Worm (Caenorhabditis elegans) whole organism, late embryonic: ENCODE measurements around the gene ile-2.

Experiments
- C08G9.2 ChIP-seq: sonication (generic microtip); optimal IDR thresholded peaks from 2 replicates; lab custom pipeline; 2016; ENCODE audit warnings: mild to moderate bottlenecking, missing genetic modification characterization, moderate library complexity, missing compliant biosample characterization
- T23F11.4 ChIP-seq: fragments of 200-800 bp; sonication (Bioruptor generic); optimal IDR thresholded peaks from 2 replicates; lab custom pipeline; 2018; ENCODE audit warnings: mild to moderate bottlenecking, missing genetic modification characterization, missing compliant biosample characterization
- ama-1 ChIP-seq: fragments of 150-350 bp; optimal IDR thresholded peaks from 2 replicates; lab custom pipeline; 2014
- ceh-14 ChIP-seq: sonication (generic microtip); optimal IDR thresholded peaks from 2 replicates; lab custom pipeline; 2016; ENCODE audit warnings: missing genotype, missing genetic modification characterization, missing compliant biosample characterization
- ceh-19 ChIP-seq: fragments of 200-800 bp; sonication (Bioruptor generic); optimal IDR thresholded peaks from 2 replicates; lab custom pipeline; 2018; ENCODE audit warnings: mild to moderate bottlenecking, missing genetic modification characterization, missing compliant biosample characterization
- ceh-2 ChIP-seq: sonication (generic microtip); optimal IDR thresholded peaks from 2 replicates; lab custom pipeline; 2016; ENCODE audit warnings: missing genotype, missing genetic modification characterization, missing compliant biosample characterization
- ceh-22 ChIP-seq: sonication (generic microtip); optimal IDR thresholded peaks from 2 replicates; lab custom pipeline; 2017; ENCODE audit warnings: missing biosample characterization, missing genetic modification characterization
- ceh-24 ChIP-seq: sonication (generic microtip); optimal IDR thresholded peaks from 2 replicates; lab custom pipeline; 2016; ENCODE audit warnings: mild to moderate bottlenecking, missing genetic modification characterization, missing compliant biosample characterization
- ceh-31 ChIP-seq: sonication (generic microtip); optimal IDR thresholded peaks from 2 replicates; lab custom pipeline; 2016; ENCODE audit warnings: missing genetic modification characterization, missing compliant biosample characterization
- ceh-45 ChIP-seq: fragments of 200-800 bp; sonication (Bioruptor generic); IDR thresholded peaks from 2 replicates; pipeline ENCODE4 v1.3.6; 2022; ENCODE audit warnings: missing genetic modification reagents, missing genetic modification characterization, missing compliant biosample characterization
- ceh-6 ChIP-seq: fragments of 200-800 bp; sonication (Bioruptor generic); optimal IDR thresholded peaks from 2 replicates; lab custom pipeline; 2018; ENCODE audit warnings: mild to moderate bottlenecking, missing genetic modification characterization, missing compliant biosample characterization
- ceh-9 ChIP-seq: sonication (generic microtip); optimal IDR thresholded peaks from 2 replicates; lab custom pipeline; 2016; ENCODE audit warnings: mild to moderate bottlenecking, missing genetic modification characterization, inconsistent platforms, missing compliant biosample characterization
- dve-1 ChIP-seq: sonication (generic microtip); optimal IDR thresholded peaks from 2 replicates; lab custom pipeline; 2017; ENCODE audit warnings: antibody characterized with exemption, mild to moderate bottlenecking, missing genetic modification characterization, missing compliant biosample characterization
- ets-4 ChIP-seq: sonication (generic microtip); optimal IDR thresholded peaks from 2 replicates; lab custom pipeline; 2016; ENCODE audit warnings: missing genetic modification characterization, missing compliant biosample characterization
- fax-1 ChIP-seq: sonication (generic microtip); optimal IDR thresholded peaks from 2 replicates; lab custom pipeline; 2016; ENCODE audit warnings: missing genotype, missing genetic modification characterization, missing compliant biosample characterization
- fkh-10 ChIP-seq: fragments of 150-350 bp; optimal IDR thresholded peaks from 2 replicates; lab custom pipeline; 2014; ENCODE audit warnings: missing biosample characterization, missing genetic modification reagents, missing genetic modification characterization
- gmeb-2 ChIP-seq: sonication (generic microtip); optimal IDR thresholded peaks from 2 replicates; lab custom pipeline; 2016; ENCODE audit warnings: missing genetic modification characterization, inconsistent platforms, missing compliant biosample characterization
- hlh-13 ChIP-seq: fragments of 200-800 bp; sonication (Bioruptor generic); optimal IDR thresholded peaks from 2 replicates; lab custom pipeline; 2018; ENCODE audit warnings: mild to moderate bottlenecking, missing genetic modification characterization, missing compliant biosample characterization
- hlh-15 ChIP-seq: sonication (generic microtip); optimal IDR thresholded peaks from 2 replicates; lab custom pipeline; 2016; ENCODE audit warnings: missing genetic modification characterization, missing compliant biosample characterization
- hlh-6 ChIP-seq: sonication (generic microtip); optimal IDR thresholded peaks from 2 replicates; lab custom pipeline; 2016; ENCODE audit warnings: missing genotype, missing genetic modification characterization, missing compliant biosample characterization
- hlh-8 ChIP-seq: sonication (generic microtip); optimal IDR thresholded peaks from 2 replicates; lab custom pipeline; 2016; ENCODE audit warnings: missing genotype, missing genetic modification characterization, missing compliant biosample characterization
- lin-11 ChIP-seq: fragments of 200-800 bp; sonication (Bioruptor generic); optimal IDR thresholded peaks from 2 replicates; lab custom pipeline; 2018; ENCODE audit warnings: mild to moderate bottlenecking, missing genetic modification characterization, missing compliant biosample characterization
- madf-2 ChIP-seq: sonication (generic microtip); optimal IDR thresholded peaks from 2 replicates; lab custom pipeline; 2017; ENCODE audit warnings: missing genetic modification characterization, missing compliant biosample characterization
- mec-3 ChIP-seq: sonication (generic microtip); optimal IDR thresholded peaks from 2 replicates; lab custom pipeline; 2016; ENCODE audit warnings: borderline replicate concordance, missing genetic modification characterization, missing compliant biosample characterization
- nhr-232 ChIP-seq: sonication (generic microtip); optimal IDR thresholded peaks from 2 replicates; lab custom pipeline; 2016; ENCODE audit warnings: missing genetic modification characterization, missing compliant biosample characterization
- npax-4 ChIP-seq: sonication (generic microtip); optimal IDR thresholded peaks from 2 replicates; lab custom pipeline; 2016; ENCODE audit warnings: missing genetic modification characterization, missing compliant biosample characterization
- odd-2 ChIP-seq: sonication (generic microtip); optimal IDR thresholded peaks from 2 replicates; lab custom pipeline; 2017; ENCODE audit warnings: antibody characterized with exemption, mild to moderate bottlenecking, missing genetic modification characterization, missing compliant biosample characterization
- pag-3 ChIP-seq: sonication (generic microtip); optimal IDR thresholded peaks from 2 replicates; lab custom pipeline; 2016; ENCODE audit warnings: missing compliant biosample characterization, missing genetic modification characterization, borderline replicate concordance
- pax-1 ChIP-seq: fragments of 150-350 bp; optimal IDR thresholded peaks from 2 replicates; lab custom pipeline; 2014; ENCODE audit warnings: missing biosample characterization, missing genetic modification characterization
- pha-4 ChIP-seq: fragments of 150-350 bp; optimal IDR thresholded peaks from 2 replicates; lab custom pipeline; 2018; ENCODE audit warnings: missing biosample characterization, missing genetic modification reagents, missing genetic modification characterization
- pqm-1 ChIP-seq: sonication (generic microtip); optimal IDR thresholded peaks from 2 replicates; lab custom pipeline; 2016; ENCODE audit warnings: missing genetic modification characterization, missing compliant biosample characterization
- ref-2 ChIP-seq: sonication (generic microtip); optimal IDR thresholded peaks from 2 replicates; lab custom pipeline; 2016; ENCODE audit warnings: missing genetic modification characterization, missing compliant biosample characterization
- sdc-2 ChIP-seq: sonication (generic microtip); optimal IDR thresholded peaks from 2 replicates; lab custom pipeline; 2016; ENCODE audit warnings: missing genotype, missing genetic modification characterization, missing compliant biosample characterization
- sox-2 ChIP-seq: fragments of 200-800 bp; sonication (Bioruptor generic); IDR thresholded peaks from 2 replicates; pipeline ENCODE4 v1.3.6; 2022; ENCODE audit warnings: missing genetic modification reagents, missing genetic modification characterization, missing compliant biosample characterization
- sox-4 ChIP-seq: sonication (generic microtip); optimal IDR thresholded peaks from 2 replicates; lab custom pipeline; 2017; ENCODE audit warnings: mild to moderate bottlenecking, missing genetic modification characterization, inconsistent platforms, missing compliant biosample characterization
- syd-9 ChIP-seq: sonication (generic microtip); optimal IDR thresholded peaks from 2 replicates; lab custom pipeline; 2016; ENCODE audit warnings: mild to moderate bottlenecking, missing genetic modification characterization, moderate library complexity, missing compliant biosample characterization
- tbx-2 ChIP-seq: sonication (generic microtip); optimal IDR thresholded peaks from 2 replicates; lab custom pipeline; 2016; ENCODE audit warnings: missing genetic modification characterization, missing compliant biosample characterization
- tbx-7 ChIP-seq: sonication (generic microtip); optimal IDR thresholded peaks from 2 replicates; lab custom pipeline; 2016; ENCODE audit warnings: missing genotype, missing genetic modification characterization, missing compliant biosample characterization
- unc-86 ChIP-seq: sonication (generic microtip); optimal IDR thresholded peaks from 2 replicates; lab custom pipeline; 2016; ENCODE audit warnings: missing genetic modification characterization, missing compliant biosample characterization

Gene ile-2

ce11 chrX:768061-768646, at the start of gene ile-2, which contains the start of gene trap-2 (continued):
- TF ChIP-seq sox-2: peak; percentile 22; the same call in 1 of the 2 replicates
- no peak for TF ChIP-seq hlh-8 (tag; lab: Kevin White, UChicago)
- peak; percentile 15 for TF ChIP-seq ets-4 (tag; lab: Kevin White, UChicago)
- no peak for TF ChIP-seq odd-2 (tag; lab: Kevin White, UChicago)
- TF ChIP-seq gmeb-2 (tag; lab: Kevin White, UChicago): no peak
- TF ChIP-seq tbx-7 (tag; lab: Kevin White, UChicago): no peak
- TF ChIP-seq fax-1 (tag; lab: Kevin White, UChicago): no peak
- no peak for TF ChIP-seq ceh-45 (GFP tag; lab: Robert Waterston, UW)
- peak; percentile 64 for TF ChIP-seq dve-1 (tag; lab: Kevin White, UChicago)
- TF ChIP-seq pax-1 (tag; lab: Kevin White, UChicago): no peak
- peak; percentile 25 for TF ChIP-seq ceh-22 (tag; lab: Kevin White, UChicago)
- TF ChIP-seq sdc-2 (tag; lab: Kevin White, UChicago): peak; percentile 92
- peak; percentile 83 for TF ChIP-seq ceh-31 (tag; lab: Kevin White, UChicago)
- TF ChIP-seq hlh-6: no peak
- no peak for TF ChIP-seq lin-11 (tag; lab: Kevin White, UChicago)
- peak; percentile 90 for TF ChIP-seq ref-2 (tag; lab: Kevin White, UChicago)
- TF ChIP-seq tbx-2 (tag; lab: Kevin White, UChicago): peak; percentile 89

ce11 chrX:725868-726267, 42.5 kb upstream of the ile-2 start, which contains the start of gene sli-1:
Gene sli-1, minus strand, starts transcription at chrX:725968.
- TF ChIP-seq C08G9.2 (tag; lab: Kevin White, UChicago) (no peak), ceh-31 (tag; lab: Kevin White, UChicago) (no peak), sdc-2 (tag; lab: Kevin White, UChicago) (no peak), ceh-14 (tag; lab: Kevin White, UChicago) (no peak), mec-3 (tag; lab: Kevin White, UChicago) (no peak), sox-4 (tag; lab: Kevin White, UChicago) (no peak), ceh-24 (tag; lab: Kevin White, UChicago) (no peak), pqm-1 (tag; lab: Kevin White, UChicago) (no peak), hlh-15 (no peak), pag-3 (tag; lab: Kevin White, UChicago) (no peak), syd-9 (no peak), T23F11.4 (no peak), pax-1 (tag; lab: Kevin White, UChicago) (no peak), fkh-10 (no peak), ama-1 (lab: Kevin White, UChicago) (no peak), gmeb-2 (tag; lab: Kevin White, UChicago) (no peak), pha-4 (tag; lab: Kevin White, UChicago) (no peak), ceh-9 (tag; lab: Kevin White, UChicago) (no peak)

ce11 chrX:726295-726694, 42.1 kb upstream of the ile-2 start:
- TF ChIP-seq pag-3 (tag; lab: Kevin White, UChicago): no peak
- TF ChIP-seq hlh-8 (tag; lab: Kevin White, UChicago): no peak
- no peak for TF ChIP-seq sox-2
- no peak for TF ChIP-seq nhr-232 (tag; lab: Kevin White, UChicago)
- TF ChIP-seq unc-86 (tag; lab: Kevin White, UChicago): no peak
- no peak for TF ChIP-seq hlh-13 (GFP tag; lab: Kevin White, UChicago)
- no peak for TF ChIP-seq C08G9.2 (tag; lab: Kevin White, UChicago)
- no peak for TF ChIP-seq tbx-7 (tag; lab: Kevin White, UChicago)
- no peak for TF ChIP-seq npax-4 (tag; lab: Kevin White, UChicago)
- no peak for TF ChIP-seq ceh-2
- no peak for TF ChIP-seq ceh-19 (GFP tag; lab: Kevin White, UChicago)
- TF ChIP-seq ceh-6 (GFP tag; lab: Kevin White, UChicago): no peak
- TF ChIP-seq hlh-15: no peak
- TF ChIP-seq madf-2: no peak
